Worm (Caenorhabditis elegans): ENCODE measurements around the gene ZK662.5.

The ZK662.5 gene

ce11 chrX:15747814-15748213 is 26.4 kb downstream of the ZK662.5 start (continued):
- no peak for TF ChIP-seq Y75B8A.6 (GFP tag; IDR thresholded peaks at IDR 0.05)
- TF ChIP-seq zip-11 (GFP tag; IDR thresholded peaks at IDR 0.05) = 0 out of 2 replicates have a peak, but pooled peaks have one; percentile 10
- no peak for TF ChIP-seq unc-130 (GFP tag; optimal IDR thresholded peaks at IDR 0.05)
- peak in 1 of 2 experiments; percentile 15 for TF ChIP-seq daf-16 (GFP tag; optimal IDR thresholded peaks at IDR 0.05)
- TF ChIP-seq daf-16 (tag; optimal IDR thresholded peaks at IDR 0.05) = peak; percentile 5
- no peak for TF ChIP-seq saeg-2 (GFP tag; IDR thresholded peaks at IDR 0.05)
- no peak for TF ChIP-seq nhr-237 (tag; optimal IDR thresholded peaks at IDR 0.05)
- TF ChIP-seq ctbp-1 (GFP tag; IDR thresholded peaks at IDR 0.05) = peak; percentile 47; the same call in 1 of the 2 replicates
- no peak for TF ChIP-seq pqm-1 (tag; optimal IDR thresholded peaks at IDR 0.05)
- no peak for TF ChIP-seq ceh-32 (tag; optimal IDR thresholded peaks at IDR 0.05; ENCODE audit: poor library complexity)
- TF ChIP-seq php-3 (GFP tag; IDR thresholded peaks at IDR 0.05) = 0 out of 2 replicates have a peak, but pooled peaks have one; percentile 20
- TF ChIP-seq T20F7.1 (GFP tag; optimal IDR thresholded peaks at IDR 0.05) = no peak
- no peak for TF ChIP-seq aha-1 (tag)
- 0 out of 2 replicates have a peak, but pooled peaks have one; percentile 5 for TF ChIP-seq snpc-1.2 (GFP tag; IDR thresholded peaks at IDR 0.05)
- no peak for TF ChIP-seq mxl-3 (GFP tag; optimal IDR thresholded peaks at IDR 0.05)
- no peak for TF ChIP-seq nhr-76 (tag; optimal IDR thresholded peaks at IDR 0.05)
- no peak for TF ChIP-seq nhr-111 (GFP tag; optimal IDR thresholded peaks at IDR 0.05)
- TF ChIP-seq skn-1 (tag; optimal IDR thresholded peaks at IDR 0.05) = no peak

DNA sequence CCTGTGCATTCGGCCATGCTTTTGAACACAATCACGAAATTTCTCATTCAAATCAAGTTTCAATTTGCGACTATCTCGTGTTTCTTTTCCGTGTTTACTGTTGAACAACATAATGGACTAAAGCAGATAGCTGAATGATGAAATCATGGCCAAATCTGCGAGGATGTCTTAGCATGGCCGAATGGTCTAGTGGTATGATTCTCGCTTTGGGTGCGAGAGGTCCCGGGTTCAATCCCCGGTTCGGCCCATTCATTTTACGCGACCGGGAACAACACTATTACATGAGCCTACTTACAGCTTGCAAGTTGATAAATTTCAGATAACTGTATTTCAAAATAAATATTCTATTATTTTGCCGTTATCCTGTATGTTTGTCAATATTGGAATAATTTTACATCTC is 29.8 kb downstream of the ZK662.5 start:
- no peak for TF ChIP-seq nhr-111 (GFP tag; optimal IDR thresholded peaks at IDR 0.05)
- no peak for TF ChIP-seq zip-2 (tag; optimal IDR thresholded peaks at IDR 0.05)
- TF ChIP-seq daf-12 (tag; optimal IDR thresholded peaks at IDR 0.05) = no peak
- TF ChIP-seq daf-19 (GFP tag; conservative IDR thresholded peaks at IDR 0.05) = no peak
- TF ChIP-seq ceh-62 (tag; optimal IDR thresholded peaks at IDR 0.05) = no peak
- TF ChIP-seq ctbp-1 (GFP tag; IDR thresholded peaks at IDR 0.05) = 0 out of 2 replicates have a peak, but pooled peaks have one; percentile 14
- TF ChIP-seq nhr-28 (tag; optimal IDR thresholded peaks at IDR 0.05) = no peak
- TF ChIP-seq spr-3 (GFP tag; optimal IDR thresholded peaks at IDR 0.05) = no peak
- TF ChIP-seq tag-97 (GFP tag; IDR thresholded peaks at IDR 0.05) = no peak
- no peak for TF ChIP-seq T20F7.1 (GFP tag; optimal IDR thresholded peaks at IDR 0.05)
- no peak for TF ChIP-seq F37D6.2 (tag; optimal IDR thresholded peaks at IDR 0.05)
- 0 out of 2 replicates have a peak, but pooled peaks have one; percentile 40 for TF ChIP-seq ZK337.2 (GFP tag; IDR thresholded peaks at IDR 0.05)
- TF ChIP-seq zfp-3 (GFP tag; conservative IDR thresholded peaks at IDR 0.05) = no peak
- TF ChIP-seq pha-4 (GFP tag; IDR thresholded peaks at IDR 0.05) = no peak
- no peak for TF ChIP-seq pha-4 (tag; optimal IDR thresholded peaks at IDR 0.05)
- TF ChIP-seq set-16 (GFP tag; IDR thresholded peaks at IDR 0.05) = no peak
- TF ChIP-seq madf-9 (GFP tag; conservative IDR thresholded peaks at IDR 0.05) = peak; percentile 18; the same call in 1 of the 2 replicates
- 0 out of 2 replicates have a peak, but pooled peaks have one; percentile 23 for TF ChIP-seq vab-7 (GFP tag; IDR thresholded peaks at IDR 0.05)
- no peak for TF ChIP-seq D1046.2 (GFP tag; IDR thresholded peaks at IDR 0.05)
- TF ChIP-seq mes-2 (tag; optimal IDR thresholded peaks at IDR 0.05; ENCODE audit: poor library complexity, severe bottlenecking) = no peak
- TF ChIP-seq Y105C5A.15 (GFP tag; IDR thresholded peaks at IDR 0.05) = no peak
- TF ChIP-seq Y48G9A.11 (GFP tag; IDR thresholded peaks at IDR 0.05) = peak; percentile 60; the same call in 1 of the 2 replicates
- no peak for TF ChIP-seq zip-11 (GFP tag; IDR thresholded peaks at IDR 0.05)
- TF ChIP-seq lin-1 (GFP tag; IDR thresholded peaks at IDR 0.05) = 0 out of 2 replicates have a peak, but pooled peaks have one; percentile 33
- no peak for TF ChIP-seq lin-29 (GFP tag; IDR thresholded peaks at IDR 0.05)
- no peak for TF ChIP-seq ztf-11 (tag; optimal IDR thresholded peaks at IDR 0.05)
- no peak for TF ChIP-seq nhr-11 (tag; optimal IDR thresholded peaks at IDR 0.05)
- TF ChIP-seq fos-1 (tag; optimal IDR thresholded peaks at IDR 0.05) = no peak
- TF ChIP-seq lim-7 (GFP tag; IDR thresholded peaks at IDR 0.05) = peak; percentile 44; the same call in 1 of the 2 replicates
- no peak for TF ChIP-seq aha-1 (tag)
- TF ChIP-seq R02D3.7 (tag; optimal IDR thresholded peaks at IDR 0.05) = no peak
- TF ChIP-seq ceh-82 (tag; optimal IDR thresholded peaks at IDR 0.05) = no peak
- TF ChIP-seq madf-5 (GFP tag; IDR thresholded peaks at IDR 0.05) = no peak
- no peak for TF ChIP-seq mxl-3 (GFP tag; optimal IDR thresholded peaks at IDR 0.05)
- TF ChIP-seq nhr-237 (tag; optimal IDR thresholded peaks at IDR 0.05) = no peak
- TF ChIP-seq dmd-8 (GFP tag; IDR thresholded peaks at IDR 0.05) = no peak
- TF ChIP-seq F26F4.8 (GFP tag; conservative IDR thresholded peaks at IDR 0.05) = no peak
- TF ChIP-seq nhr-48 (tag; optimal IDR thresholded peaks at IDR 0.05) = no peak
- no peak for TF ChIP-seq sdz-12 (GFP tag; optimal IDR thresholded peaks at IDR 0.05)
